Worm (Caenorhabditis elegans): ENCODE results near the gene grd-5.

DNA sequence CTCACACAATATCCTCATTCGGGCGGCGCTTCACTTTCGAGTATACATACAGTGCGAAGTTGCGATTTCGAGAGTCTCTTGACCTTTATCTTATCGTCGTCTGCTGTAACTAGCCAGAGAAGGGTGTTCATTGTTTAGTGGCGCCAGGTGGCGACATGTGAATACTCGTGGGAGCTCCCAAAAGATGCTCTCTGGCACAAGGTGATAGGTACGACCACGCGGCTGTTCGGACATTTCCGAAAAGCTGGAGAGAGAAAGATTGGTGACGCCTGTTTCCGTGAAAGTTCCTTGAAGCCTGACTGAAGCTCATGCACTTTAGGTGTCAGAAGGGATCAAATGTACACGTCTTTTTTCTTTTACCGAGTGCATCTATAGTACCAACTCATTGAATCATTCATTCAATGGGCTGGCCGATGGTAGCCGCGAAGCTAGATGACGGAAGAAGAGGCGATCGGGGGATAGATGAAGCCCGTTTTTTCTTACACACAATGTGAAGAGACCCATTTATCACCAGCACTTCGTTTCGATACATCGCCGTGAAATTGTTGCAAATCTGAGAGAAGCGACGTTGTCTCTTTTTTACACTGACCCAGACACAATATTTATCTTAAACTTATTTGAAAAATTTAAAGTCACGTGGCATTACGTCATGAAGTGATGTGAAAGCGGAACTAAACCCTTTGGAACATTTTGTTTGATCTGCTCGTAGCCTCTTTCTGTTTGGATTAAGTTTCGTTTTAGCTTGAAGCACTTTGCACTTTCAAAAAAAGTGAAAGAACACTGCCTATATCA lies 48.6 kb downstream of the grd-5 start:
- TF ChIP-seq sox-4 (tag; optimal IDR thresholded peaks at IDR 0.05) (no peak), che-1 (tag; optimal IDR thresholded peaks at IDR 0.05) (no peak), ceh-9 (tag; optimal IDR thresholded peaks at IDR 0.05) (no peak)
